Worm (Caenorhabditis elegans) whole organism, L4 larva: Measurements from ENCODE around the gene F46F2.5.
A peak's percentile ranks its signal among the peaks of the same experiment; 100 is the strongest.

Source experiments
- T20F7.1 ChIP-seq: fragments of 200-800 bp; sonication (Bioruptor generic); optimal IDR thresholded peaks from 2 replicates; lab custom pipeline; 2018; ENCODE audit warnings: mild to moderate bottlenecking, missing genetic modification characterization, missing compliant biosample characterization
- T26A8.4 ChIP-seq: fragments of 200-800 bp; sonication (Bioruptor generic); IDR thresholded peaks from 2 replicates; pipeline ENCODE4 v1.3.6; 2022; ENCODE audit warnings: missing genetic modification characterization, missing compliant biosample characterization
- Y5F2A.4 ChIP-seq: fragments of 200-800 bp; sonication (Bioruptor generic); optimal IDR thresholded peaks from 2 replicates; lab custom pipeline; 2018; ENCODE audit warnings: mild to moderate bottlenecking, missing genetic modification characterization, missing compliant biosample characterization
- ZK337.2 ChIP-seq: fragments of 200-800 bp; sonication (Bioruptor generic); IDR thresholded peaks from 2 replicates; pipeline ENCODE4 v1.3.6; 2022; ENCODE audit warnings: missing genetic modification reagents, missing genetic modification characterization, missing compliant biosample characterization
- ZK546.5 ChIP-seq, 2 experiments: sonication (generic microtip); optimal IDR thresholded peaks; 2 replicates each; lab custom pipeline; 2017; ENCODE audit warnings: missing biosample characterization in 2 of 2, missing genetic modification characterization in 2 of 2
- aha-1 ChIP-seq: fragments of 150-350 bp; peaks from one replicate; lab custom pipeline; 2014; ENCODE audit warnings: missing biosample characterization, missing genetic modification characterization
- aly-2 ChIP-seq: sonication (generic microtip); optimal IDR thresholded peaks from 2 replicates; lab custom pipeline; 2018; ENCODE audit warnings: missing biosample characterization, missing genetic modification characterization
- attf-4 ChIP-seq: sonication (generic microtip); optimal IDR thresholded peaks from 3 replicates; lab custom pipeline; 2017; ENCODE audit warnings: missing biosample characterization, missing genetic modification characterization
- ceh-20 ChIP-seq: fragments of 200-800 bp; sonication (Bioruptor generic); IDR thresholded peaks from 2 replicates; pipeline ENCODE4 v1.3.6; 2022; ENCODE audit warnings: missing genetic modification reagents, missing genetic modification characterization, missing compliant biosample characterization
- ceh-62 ChIP-seq: sonication (generic microtip); optimal IDR thresholded peaks from 2 replicates; lab custom pipeline; 2017; ENCODE audit warnings: missing biosample characterization, missing genetic modification characterization
- ces-1 ChIP-seq: fragments of 150-350 bp; sonication (generic microtip); optimal IDR thresholded peaks from 4 replicates; lab custom pipeline; 2014; ENCODE audit warnings: missing biosample characterization, missing genetic modification reagents, missing genetic modification characterization
- daf-16 ChIP-seq, 3 experiments: sonication (generic microtip); optimal IDR thresholded peaks; 2 replicates each; lab custom pipeline; 2016 to 2017; ENCODE audit warnings: missing genetic modification characterization in 3 of 3, missing genetic modification reagents in 3 of 3, mild to moderate bottlenecking in 2 of 3, missing compliant biosample characterization in 2 of 3, missing biosample characterization in 1 of 3, moderate library complexity in 1 of 3
- dmd-6 ChIP-seq: fragments of 200-800 bp; sonication (Bioruptor generic); IDR thresholded peaks from 2 replicates; pipeline ENCODE4 v1.3.6; 2022; ENCODE audit warnings: missing genetic modification reagents, missing genetic modification characterization, missing compliant biosample characterization
- dmd-8 ChIP-seq: fragments of 200-800 bp; sonication (Bioruptor generic); IDR thresholded peaks from 2 replicates; pipeline ENCODE4 v1.3.6; 2022; ENCODE audit warnings: missing genetic modification characterization, missing compliant biosample characterization
- dve-1 ChIP-seq: sonication (generic microtip); optimal IDR thresholded peaks from 2 replicates; lab custom pipeline; 2017; ENCODE audit warnings: antibody characterized with exemption, mild to moderate bottlenecking, missing genetic modification characterization, missing compliant biosample characterization; ENCODE audit not compliant: insufficient read depth
- egl-27 ChIP-seq: sonication (generic microtip); optimal IDR thresholded peaks from 3 replicates; lab custom pipeline; 2017; ENCODE audit warnings: missing biosample characterization, missing genetic modification reagents, missing genetic modification characterization
- egl-43 ChIP-seq: fragments of 200-800 bp; sonication (Bioruptor generic); IDR thresholded peaks from 2 replicates; pipeline ENCODE4 v1.3.6; 2022; ENCODE audit warnings: missing genetic modification reagents, missing genetic modification characterization, missing compliant biosample characterization
- hlh-11 ChIP-seq: fragments of 200-800 bp; sonication (Bioruptor generic); optimal IDR thresholded peaks from 2 replicates; lab custom pipeline; 2018; ENCODE audit warnings: mild to moderate bottlenecking, missing genetic modification characterization, missing compliant biosample characterization
- hlh-30 ChIP-seq: sonication (generic microtip); optimal IDR thresholded peaks from 2 replicates; lab custom pipeline; 2017; ENCODE audit warnings: antibody characterized with exemption, mild to moderate bottlenecking, missing genetic modification characterization, missing compliant biosample characterization; ENCODE audit not compliant: insufficient read depth
- hmg-1.1 ChIP-seq: fragments of 200-800 bp; sonication (Bioruptor generic); IDR thresholded peaks from 2 replicates; pipeline ENCODE4 v1.3.6; 2022; ENCODE audit warnings: missing genetic modification reagents, missing genetic modification characterization, missing compliant biosample characterization
- lin-1 ChIP-seq: fragments of 200-800 bp; sonication (Bioruptor generic); IDR thresholded peaks from 2 replicates; pipeline ENCODE4 v1.3.6; 2022; ENCODE audit warnings: missing genetic modification reagents, missing genetic modification characterization, missing compliant biosample characterization
- lin-29 ChIP-seq: fragments of 200-800 bp; sonication (Bioruptor generic); IDR thresholded peaks from 2 replicates; pipeline ENCODE4 v1.3.6; 2022; ENCODE audit warnings: missing genetic modification reagents, missing genetic modification characterization, missing compliant biosample characterization
- lin-38 ChIP-seq: fragments of 200-800 bp; sonication (Bioruptor generic); IDR thresholded peaks from 2 replicates; pipeline ENCODE4 v1.3.6; 2022; ENCODE audit warnings: missing genetic modification reagents, missing genetic modification characterization, missing compliant biosample characterization
- lir-3 ChIP-seq: sonication (generic microtip); optimal IDR thresholded peaks from 2 replicates; lab custom pipeline; 2016; ENCODE audit warnings: mild to moderate bottlenecking, missing genetic modification characterization, missing compliant biosample characterization
- madf-9 ChIP-seq: fragments of 200-800 bp; sonication (Bioruptor generic); conservative IDR thresholded peaks from 2 replicates; pipeline ENCODE4 v1.3.6; 2022; ENCODE audit warnings: missing genetic modification reagents, missing genetic modification characterization, missing compliant biosample characterization
- mdl-1 ChIP-seq, 2 experiments: fragments of 150-350 bp in 1 of 2; sonication (generic microtip) in 1 of 2; optimal IDR thresholded peaks; 2 replicates each; lab custom pipeline; 2014 to 2017; ENCODE audit warnings: missing biosample characterization in 2 of 2, missing genetic modification characterization in 2 of 2
- mdt-29 ChIP-seq: fragments of 200-800 bp; sonication (Bioruptor generic); IDR thresholded peaks from 2 replicates; pipeline ENCODE4 v1.3.6; 2022; ENCODE audit warnings: missing genetic modification reagents, missing genetic modification characterization, missing compliant biosample characterization
- mes-2 ChIP-seq: sonication (generic microtip); optimal IDR thresholded peaks from 2 replicates; lab custom pipeline; 2016; ENCODE audit warnings: missing genotype, mild to moderate bottlenecking, missing genetic modification characterization, missing compliant biosample characterization; ENCODE audit not compliant: poor library complexity, severe bottlenecking
- mxl-2 ChIP-seq: fragments of 200-800 bp; sonication (Bioruptor generic); conservative IDR thresholded peaks from 2 replicates; pipeline ENCODE4 v1.3.6; 2022; ENCODE audit warnings: missing genetic modification reagents, missing genetic modification characterization, missing compliant biosample characterization
- mxl-3 ChIP-seq: fragments of 200-800 bp; sonication (Bioruptor generic); optimal IDR thresholded peaks from 2 replicates; lab custom pipeline; 2018; ENCODE audit warnings: mild to moderate bottlenecking, missing genetic modification characterization, missing compliant biosample characterization
- nhr-10 ChIP-seq: fragments of 150-350 bp; optimal IDR thresholded peaks from 2 replicates; lab custom pipeline; 2014; ENCODE audit warnings: missing biosample characterization, missing genetic modification characterization
- nhr-25 ChIP-seq: sonication (generic microtip); optimal IDR thresholded peaks from 2 replicates; lab custom pipeline; 2017; ENCODE audit warnings: missing genetic modification characterization, mild to moderate bottlenecking, missing compliant biosample characterization, antibody characterized with exemption, moderate library complexity, borderline replicate concordance; ENCODE audit not compliant: insufficient read depth
- nhr-28 ChIP-seq: fragments of 150-350 bp; optimal IDR thresholded peaks from 2 replicates; lab custom pipeline; 2014; ENCODE audit warnings: missing biosample characterization, missing genetic modification characterization
- nhr-41 ChIP-seq: fragments of 200-800 bp; sonication (Bioruptor generic); IDR thresholded peaks from 2 replicates; pipeline ENCODE4 v1.3.6; 2022; ENCODE audit warnings: missing genetic modification reagents, missing genetic modification characterization, missing compliant biosample characterization
- nhr-77 ChIP-seq: fragments of 150-350 bp; optimal IDR thresholded peaks from 2 replicates; lab custom pipeline; 2014; ENCODE audit warnings: missing biosample characterization, missing genetic modification characterization
- pha-4 ChIP-seq, 2 experiments: fragments of 150-350 bp in 1 of 2; fragments of 200-800 bp in 1 of 2; sonication (Bioruptor generic) in 1 of 2; IDR thresholded peaks in 1 of 2; optimal IDR thresholded peaks in 1 of 2; 2 replicates each; pipeline versions ENCODE4 v1.3.6 to Lab custom; 2014 to 2022; ENCODE audit warnings: missing genetic modification characterization in 2 of 2, missing genetic modification reagents in 2 of 2, missing biosample characterization in 1 of 2, missing compliant biosample characterization in 1 of 2
- set-16 ChIP-seq: fragments of 200-800 bp; sonication (Bioruptor generic); IDR thresholded peaks from 2 replicates; pipeline ENCODE4 v1.3.6; 2022; ENCODE audit warnings: missing genetic modification reagents, missing genetic modification characterization, missing compliant biosample characterization
- snpc-4 ChIP-seq: fragments of 150-350 bp; optimal IDR thresholded peaks from 2 replicates; lab custom pipeline; 2014; ENCODE audit warnings: missing biosample characterization, missing genetic modification characterization
- spr-3 ChIP-seq: fragments of 200-800 bp; sonication (Bioruptor generic); optimal IDR thresholded peaks from 2 replicates; lab custom pipeline; 2018; ENCODE audit warnings: mild to moderate bottlenecking, missing genetic modification characterization, missing compliant biosample characterization
- unc-62 ChIP-seq, 3 experiments: fragments of 150-350 bp in 1 of 3; sonication (generic microtip); optimal IDR thresholded peaks in 2 of 3; peaks in 1 of 3; 1 replicate in 1 of 3; 2 replicates in 2 of 3; lab custom pipeline; 2014 to 2017; ENCODE audit warnings: missing biosample characterization in 3 of 3, missing genetic modification characterization in 3 of 3, missing genetic modification reagents in 3 of 3, missing genotype in 1 of 3
- vab-7 ChIP-seq: fragments of 200-800 bp; sonication (Bioruptor generic); IDR thresholded peaks from 2 replicates; pipeline ENCODE4 v1.3.6; 2022; ENCODE audit warnings: missing genetic modification reagents, missing genetic modification characterization, missing compliant biosample characterization
- zfp-2 ChIP-seq: sonication (generic microtip); optimal IDR thresholded peaks from 2 replicates; lab custom pipeline; 2016; ENCODE audit warnings: mild to moderate bottlenecking, missing genetic modification characterization, missing compliant biosample characterization
- zfp-3 ChIP-seq: fragments of 200-800 bp; sonication (Bioruptor generic); conservative IDR thresholded peaks from 2 replicates; pipeline ENCODE4 v1.3.6; 2022; ENCODE audit warnings: missing genetic modification reagents, missing genetic modification characterization, missing compliant biosample characterization
- ztf-7 ChIP-seq: fragments of 150-350 bp; optimal IDR thresholded peaks from 2 replicates; lab custom pipeline; 2014; ENCODE audit warnings: missing biosample characterization, missing genetic modification characterization

F46F2.5 gene

DNA sequence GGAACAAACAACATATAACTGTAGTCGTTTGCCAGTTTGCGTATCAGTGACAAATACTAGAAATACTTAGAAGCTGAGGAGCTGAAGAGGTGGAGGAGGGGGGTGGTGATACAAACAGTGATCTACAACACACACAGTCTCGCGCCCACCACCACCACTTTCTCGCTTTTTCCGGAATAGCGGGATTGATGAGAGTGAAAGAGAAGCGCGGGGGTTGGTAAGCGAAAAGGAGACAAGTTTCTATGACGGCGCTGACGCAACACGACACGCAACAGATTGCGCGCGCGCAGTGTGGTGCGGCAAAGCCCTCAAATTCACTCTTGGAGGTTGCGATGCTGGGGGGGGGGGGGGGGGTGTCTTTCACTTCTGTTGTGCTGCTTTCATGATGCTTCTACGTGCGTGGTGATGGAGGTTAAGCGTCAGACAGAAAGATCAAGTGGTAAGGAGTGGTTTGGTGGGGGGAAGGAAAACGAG lies 15.2 kb downstream of the F46F2.5 start, which contains the start of gene kin-20:
kin-20 (minus strand) TSS at position 51 of the 474 bp plus-strand sequence.
- TF ChIP-seq lin-1 (GFP tag; lab: Robert Waterston, UW) (no peak), hmg-1.1 (GFP tag; lab: Robert Waterston, UW) (peak; percentile 13; the same call in 1 of the 2 replicates), hlh-30 (tag; lab: Kevin White, UChicago) (peak; percentile 7), lir-3 (tag; lab: Kevin White, UChicago) (no peak), attf-4 (tag; lab: Kevin White, UChicago) (no peak), ceh-20 (GFP tag; lab: Robert Waterston, UW) (no peak), vab-7 (no peak), nhr-28 (no peak), ceh-62 (tag; lab: Kevin White, UChicago) (no peak), egl-27 (tag; lab: Kevin White, UChicago) (no peak), lin-29 (GFP tag; lab: Robert Waterston, UW) (0 out of 2 replicates have a peak, but pooled peaks have one; percentile 9), mxl-2 (GFP tag; lab: Robert Waterston, UW) (no peak), aly-2 (no peak), ZK337.2 (no peak), hlh-11 (tag; lab: Kevin White, UChicago) (peak; percentile 45), set-16 (peak; percentile 86), Y5F2A.4 (GFP tag; lab: Kevin White, UChicago) (no peak), egl-43 (GFP tag; lab: Robert Waterston, UW) (no peak), snpc-4 (tag; lab: Kevin White, UChicago) (no peak), mxl-3 (GFP tag; lab: Kevin White, UChicago) (peak; percentile 42), aha-1 (tag; lab: Kevin White, UChicago) (no peak), lin-38 (GFP tag; lab: Robert Waterston, UW) (no peak), ZK546.5 (tag; optimal IDR thresholded peaks at IDR 0.05; lab: Kevin White, UChicago) (no peak), nhr-77 (tag; lab: Kevin White, UChicago) (no peak), dmd-8 (GFP tag; lab: Robert Waterston, UW) (no peak), unc-62 (GFP tag; optimal IDR thresholded peaks at IDR 0.05 in 1 of 2; lab: Kevin White, UChicago) (no peak), unc-62 (tag; optimal IDR thresholded peaks at IDR 0.05; lab: Kevin White, UChicago) (no peak), pha-4 (GFP tag; IDR thresholded peaks at IDR 0.05; lab: Robert Waterston, UW) (peak; percentile 20; the same call in 1 of the 2 replicates), pha-4 (tag; optimal IDR thresholded peaks at IDR 0.05; lab: Kevin White, UChicago) (no peak)

DNA sequence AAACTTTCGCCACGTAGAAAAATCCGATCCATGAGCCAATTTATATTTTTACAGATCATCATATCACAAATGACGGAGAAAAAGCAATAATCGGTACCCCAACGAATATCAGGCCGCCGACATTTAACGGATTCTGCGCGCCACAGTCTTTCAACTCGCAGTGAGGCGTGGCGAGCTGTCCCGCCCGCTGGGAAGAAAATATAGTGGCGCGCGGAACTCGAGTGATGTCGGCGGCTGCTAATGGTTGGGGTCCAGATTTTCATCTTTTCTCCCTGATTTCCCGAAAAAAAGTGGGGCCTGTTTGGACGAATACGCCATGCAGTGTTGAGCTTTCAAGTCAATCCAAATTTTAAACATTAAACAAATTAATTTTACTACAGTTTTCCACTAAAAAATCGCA lies 16.1 kb downstream of the F46F2.5 start:
- TF ChIP-seq ztf-7 (no peak), nhr-25 (tag; lab: Kevin White, UChicago) (no peak), hmg-1.1 (GFP tag; lab: Robert Waterston, UW) (no peak), set-16 (0 out of 2 replicates have a peak, but pooled peaks have one; percentile 33), snpc-4 (tag; lab: Kevin White, UChicago) (peak; percentile 42), ceh-62 (tag; lab: Kevin White, UChicago) (no peak), ces-1 (no peak), lin-29 (GFP tag; lab: Robert Waterston, UW) (no peak), mes-2 (peak; percentile 30), lir-3 (tag; lab: Kevin White, UChicago) (no peak)

ce11 chrX:15279301-15279700 lies 16.8 kb downstream of the F46F2.5 start:
- TF ChIP-seq zfp-2 (tag; lab: Kevin White, UChicago) = no peak
- no peak for TF ChIP-seq daf-16 (GFP tag; optimal IDR thresholded peaks at IDR 0.05; lab: Kevin White, UChicago)
- peak; percentile 5 for TF ChIP-seq daf-16 (tag; optimal IDR thresholded peaks at IDR 0.05; lab: Kevin White, UChicago)
- no peak for TF ChIP-seq nhr-41 (GFP tag; lab: Robert Waterston, UW)
- TF ChIP-seq egl-43 (GFP tag; lab: Robert Waterston, UW) = 0 out of 2 replicates have a peak, but pooled peaks have one; percentile 19
- TF ChIP-seq nhr-28 = peak; percentile 30
- TF ChIP-seq nhr-77 (tag; lab: Kevin White, UChicago) = no peak
- TF ChIP-seq mxl-3 (GFP tag; lab: Kevin White, UChicago) = peak; percentile 1
- no peak for TF ChIP-seq mdt-29 (GFP tag; lab: Robert Waterston, UW)
- TF ChIP-seq spr-3 (GFP tag; lab: Kevin White, UChicago) = no peak
- TF ChIP-seq nhr-10 (tag; lab: Kevin White, UChicago) = no peak
- peak; percentile 27 for TF ChIP-seq nhr-25 (tag; lab: Kevin White, UChicago)
- no peak for TF ChIP-seq T20F7.1 (GFP tag; lab: Kevin White, UChicago)
- TF ChIP-seq aha-1 (tag; lab: Kevin White, UChicago) = peak; percentile 74
- TF ChIP-seq mdl-1 (tag; optimal IDR thresholded peaks at IDR 0.05; lab: Kevin White, UChicago) = peak in 1 of 2 experiments; percentile 4
- peak; percentile 51; the same call in 1 of the 2 replicates for TF ChIP-seq dmd-6 (GFP tag; lab: Robert Waterston, UW)
- TF ChIP-seq dve-1 = peak; percentile 78
- TF ChIP-seq zfp-3 (GFP tag; lab: Robert Waterston, UW) = no peak
- TF ChIP-seq madf-9 = no peak
- peak; percentile 42; the same call in 1 of the 2 replicates for TF ChIP-seq T26A8.4 (GFP tag; lab: Robert Waterston, UW)
- peak; percentile 69 for TF ChIP-seq set-16
